Worm (Caenorhabditis elegans): Measurements from ENCODE around the gene C54F6.19.

C54F6.19 gene

DNA sequence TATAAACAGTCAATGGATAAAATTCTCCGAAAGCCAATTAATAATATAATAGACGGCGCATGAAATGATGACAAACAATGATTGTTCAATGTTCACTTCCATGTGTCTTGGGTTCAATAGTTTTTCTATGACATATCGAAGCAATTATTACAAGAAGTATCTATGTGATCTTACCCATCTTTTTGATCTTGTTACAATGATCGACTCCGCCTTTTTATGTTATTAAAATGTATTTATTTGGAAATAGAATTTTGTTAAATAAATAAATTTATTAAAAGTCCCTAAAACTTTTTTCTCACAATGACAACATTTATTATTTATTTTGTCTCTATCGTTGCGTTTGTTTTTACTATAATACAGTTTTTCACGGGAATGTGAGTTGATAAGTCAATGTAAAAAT is 15.4 kb upstream of the C54F6.19 start, which contains the start of gene swt-2:
Gene swt-2 (plus strand): TSS at position 301 of the 400 bp plus-strand sequence.
- TF ChIP-seq egl-44 (GFP tag; IDR thresholded peaks at IDR 0.05) (no peak), Y56A3A.18 (GFP tag; IDR thresholded peaks at IDR 0.05) (no peak), F49E8.2 (tag; optimal IDR thresholded peaks at IDR 0.05; ENCODE audit: insufficient read depth) (no peak), mes-4 (tag; optimal IDR thresholded peaks at IDR 0.05) (no peak), dox-1 (GFP tag; IDR thresholded peaks at IDR 0.05) (no peak), nfya-1 (tag; optimal IDR thresholded peaks at IDR 0.05; ENCODE audit: borderline replicate concordance, insufficient read depth) (no peak), snpc-1.1 (tag; optimal IDR thresholded peaks at IDR 0.05; ENCODE audit: insufficient read depth) (no peak), ztf-6 (GFP tag; IDR thresholded peaks at IDR 0.05) (no peak), nfyb-1 (GFP tag; IDR thresholded peaks at IDR 0.05) (no peak), aptf-3 (GFP tag; IDR thresholded peaks at IDR 0.05) (no peak)

ce11 chrV:7532947-7533346 is 12.3 kb upstream of the C54F6.19 start, which contains the start of gene C54F6.3:
Gene C54F6.3 (plus strand): TSS chrV:7533247.
- TF ChIP-seq xnd-1 (tag; optimal IDR thresholded peaks at IDR 0.05) (no peak), nhr-80 (tag; optimal IDR thresholded peaks at IDR 0.05) (no peak), ZK185.1 (tag; optimal IDR thresholded peaks at IDR 0.05; ENCODE audit: poor library complexity, severe bottlenecking) (no peak), attf-5 (GFP tag; optimal IDR thresholded peaks at IDR 0.05) (no peak), mel-28 (tag; optimal IDR thresholded peaks at IDR 0.05; ENCODE audit: borderline replicate concordance) (no peak), F39B2.1 (GFP tag; IDR thresholded peaks at IDR 0.05) (no peak), dpl-1 (GFP tag; optimal IDR thresholded peaks at IDR 0.05) (no peak), let-526 (GFP tag; IDR thresholded peaks at IDR 0.05) (no peak), F37B4.10 (GFP tag; IDR thresholded peaks at IDR 0.05) (no peak), cebp-2 (GFP tag; IDR thresholded peaks at IDR 0.05) (no peak), ama-1 (optimal IDR thresholded peaks at IDR 0.05) (no peak), ama-1 (GFP tag; optimal IDR thresholded peaks at IDR 0.05) (no peak), dpff-1 (tag; optimal IDR thresholded peaks at IDR 0.05) (no peak), ceh-79 (tag; optimal IDR thresholded peaks at IDR 0.05) (no peak), akir-1 (GFP tag; optimal IDR thresholded peaks at IDR 0.05) (no peak), hlh-12 (tag; optimal IDR thresholded peaks at IDR 0.05) (no peak), attf-3 (GFP tag; conservative IDR thresholded peaks at IDR 0.05) (no peak), C06A6.2 (GFP tag; conservative IDR thresholded peaks at IDR 0.05) (no peak)

- no peak for TF ChIP-seq cebp-1 (GFP tag; IDR thresholded peaks at IDR 0.05)
- no peak for TF ChIP-seq cebp-1 (tag; optimal IDR thresholded peaks at IDR 0.05)
- TF ChIP-seq zfh-2 (GFP tag; conservative IDR thresholded peaks at IDR 0.05), result no peak
- no peak for TF ChIP-seq Y67H2A.10 (GFP tag; conservative IDR thresholded peaks at IDR 0.05)
- no peak for TF ChIP-seq B0019.2 (GFP tag; conservative IDR thresholded peaks at IDR 0.05)
- TF ChIP-seq B0035.1 (tag; optimal IDR thresholded peaks at IDR 0.05), result no peak
- no peak for TF ChIP-seq F22D6.2 (tag; optimal IDR thresholded peaks at IDR 0.05)
- no peak for TF ChIP-seq mcd-1 (GFP tag; IDR thresholded peaks at IDR 0.05)
- TF ChIP-seq Y53F4B.3 (GFP tag; IDR thresholded peaks at IDR 0.05), result no peak
- no peak for TF ChIP-seq snpc-1.3 (tag; optimal IDR thresholded peaks at IDR 0.05; ENCODE audit: insufficient read depth)
- TF ChIP-seq F39B2.1 (GFP tag; IDR thresholded peaks at IDR 0.05), result no peak
- no peak for TF ChIP-seq lir-1 (GFP tag; conservative IDR thresholded peaks at IDR 0.05)
- no peak for TF ChIP-seq rcor-1 (GFP tag; IDR thresholded peaks at IDR 0.05)
- TF ChIP-seq F57C9.4 (tag; optimal IDR thresholded peaks at IDR 0.05), result no peak
- no peak for TF ChIP-seq bed-1 (GFP tag; IDR thresholded peaks at IDR 0.05)
- no peak for TF ChIP-seq lin-54 (GFP tag; optimal IDR thresholded peaks at IDR 0.05)
Measured at ce11 chrV:7538018-7538417, 7.3 kb upstream of the C54F6.19 start, which contains the start of gene C54F6.12. Gene C54F6.12 (minus strand): TSS chrV:7538118.
